Fruit fly (Drosophila melanogaster) whole organism, wandering third instar larva: ENCODE results near the gene Mondo.

Experiments used
- Mio ChIP-seq: sonication (Bioruptor generic); optimal IDR thresholded peaks from 2 replicates; lab custom pipeline; 2016; ENCODE audit warnings: missing biosample characterization, missing genetic modification characterization
- Sp1 ChIP-seq: fragments of 200-800 bp; sonication (Bioruptor generic); optimal IDR thresholded peaks from 3 replicates; lab custom pipeline; 2019; ENCODE audit warnings: missing biosample characterization, mild to moderate bottlenecking, missing genetic modification characterization, moderate library complexity
- br ChIP-seq: fragments of 200-800 bp; sonication (Bioruptor generic); optimal IDR thresholded peaks from 2 replicates; lab custom pipeline; 2016; ENCODE audit warnings: missing biosample characterization, missing genetic modification characterization
- h ChIP-seq: fragments of 200-800 bp; sonication (Bioruptor generic); optimal IDR thresholded peaks from 3 replicates; lab custom pipeline; 2016; ENCODE audit warnings: missing biosample characterization, mild to moderate bottlenecking, missing genetic modification characterization

- TF ChIP-seq Sp1 (GFP tag; lab: Kevin White, UChicago) (no peak), Mio (GFP tag; lab: Kevin White, UChicago) (no peak), h (GFP tag; lab: Kevin White, UChicago) (no peak), br (GFP tag; lab: Kevin White, UChicago) (no peak)
These were observed 5.4 kb downstream of the Mondo start for dm6 chr2L:21304533-21304850.
